Worm (Caenorhabditis elegans) whole organism, early embryonic: ENCODE data around the gene moc-6.

ENCODE experiments used
- F13C5.2 ChIP-seq: sonication (generic microtip); optimal IDR thresholded peaks from 2 replicates; lab custom pipeline; 2017; ENCODE audit warnings: mild to moderate bottlenecking, missing genetic modification characterization, inconsistent platforms, missing compliant biosample characterization
- aly-1 ChIP-seq: sonication (generic microtip); optimal IDR thresholded peaks from 2 replicates; lab custom pipeline; 2016; ENCODE audit warnings: missing genetic modification characterization, missing compliant biosample characterization
- ama-1 ChIP-seq: fragments of 150-350 bp; optimal IDR thresholded peaks from 2 replicates; lab custom pipeline; 2014
- ceh-36 ChIP-seq: sonication (generic microtip); optimal IDR thresholded peaks from 2 replicates; lab custom pipeline; 2016; ENCODE audit warnings: missing genetic modification characterization, inconsistent platforms, missing compliant biosample characterization
- hmbx-1 ChIP-seq: sonication (generic microtip); optimal IDR thresholded peaks from 2 replicates; lab custom pipeline; 2016; ENCODE audit warnings: mild to moderate bottlenecking, missing genetic modification characterization, missing compliant biosample characterization
- hmg-4 ChIP-seq: fragments of 200-800 bp; sonication (Bioruptor generic); optimal IDR thresholded peaks from 2 replicates; lab custom pipeline; 2018; ENCODE audit warnings: mild to moderate bottlenecking, missing genetic modification characterization, missing compliant biosample characterization
- hnd-1 ChIP-seq: sonication (generic microtip); optimal IDR thresholded peaks from 2 replicates; lab custom pipeline; 2016; ENCODE audit warnings: missing genetic modification characterization, missing compliant biosample characterization
- pes-1 ChIP-seq: fragments of 200-800 bp; sonication (Bioruptor generic); IDR thresholded peaks from 2 replicates; pipeline ENCODE4 v1.3.6; 2022; ENCODE audit warnings: missing genetic modification reagents, missing genetic modification characterization, missing compliant biosample characterization
- scrt-1 ChIP-seq: fragments of 200-800 bp; sonication (Bioruptor generic); IDR thresholded peaks from 2 replicates; pipeline ENCODE4 v1.3.6; 2022; ENCODE audit warnings: missing genetic modification characterization, missing compliant biosample characterization
- sea-1 ChIP-seq: fragments of 200-800 bp; sonication (Bioruptor generic); conservative IDR thresholded peaks from 2 replicates; pipeline ENCODE4 v1.3.6; 2022; ENCODE audit warnings: missing genetic modification characterization, missing compliant biosample characterization
- tbx-11 ChIP-seq: fragments of 200-800 bp; sonication (Bioruptor generic); IDR thresholded peaks from 2 replicates; pipeline ENCODE4 v1.3.6; 2022; ENCODE audit warnings: missing genetic modification characterization, missing compliant biosample characterization
- tbx-37 ChIP-seq: fragments of 200-800 bp; sonication (Bioruptor generic); conservative IDR thresholded peaks from 2 replicates; pipeline ENCODE4 v1.3.6; 2022; ENCODE audit warnings: missing genetic modification reagents, missing genetic modification characterization, missing compliant biosample characterization
- tra-4 ChIP-seq: sonication (generic microtip); optimal IDR thresholded peaks from 2 replicates; lab custom pipeline; 2017; ENCODE audit warnings: missing genetic modification characterization, missing compliant biosample characterization

DNA sequence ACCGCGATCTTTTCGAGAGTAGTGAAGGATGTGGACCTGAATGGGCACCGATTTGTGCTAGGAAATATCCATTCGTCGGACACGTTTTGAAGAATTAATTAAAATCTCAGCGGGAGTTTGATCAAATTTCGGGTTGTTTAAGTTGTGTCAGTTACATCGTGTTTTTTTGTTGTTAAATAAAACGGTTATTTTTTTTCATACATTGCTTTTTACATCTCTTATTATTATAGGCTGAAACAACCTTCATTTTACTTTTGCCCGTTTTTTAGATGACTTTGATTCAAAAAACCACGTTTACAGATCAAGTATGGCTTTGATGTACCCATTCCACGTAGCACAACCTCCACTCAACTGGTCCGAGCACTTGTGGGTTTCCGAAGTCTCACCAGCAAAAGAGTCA is 22.7 kb upstream of the moc-6 start, which contains the start of gene emb-1:
- no peak for TF ChIP-seq ceh-36 (tag; lab: Kevin White, UChicago)
- no peak for TF ChIP-seq hmbx-1
- no peak for TF ChIP-seq hmg-4 (GFP tag; lab: Kevin White, UChicago)
- TF ChIP-seq tra-4 = no peak
- TF ChIP-seq F13C5.2 = no peak
- no peak for TF ChIP-seq tbx-11 (GFP tag; lab: Robert Waterston, UW)
- TF ChIP-seq sea-1 (GFP tag; lab: Robert Waterston, UW) = no peak
- no peak for TF ChIP-seq ama-1 (lab: Kevin White, UChicago)
- no peak for TF ChIP-seq scrt-1 (GFP tag; lab: Robert Waterston, UW)
- TF ChIP-seq hnd-1 (tag; lab: Kevin White, UChicago) = no peak
- TF ChIP-seq aly-1 (tag; lab: Kevin White, UChicago) = no peak
- no peak for TF ChIP-seq pes-1 (GFP tag; lab: Robert Waterston, UW)
- TF ChIP-seq tbx-37 (GFP tag; lab: Robert Waterston, UW) = no peak
